ENCODE assay signal across 3 fruit fly cellular contexts in genomic region chr3R:19812472-19812871, dm6.
TF ChIP-seq lines count a peak whose summit lies in the region.

No protein-coding gene starts in this region.

- no peak for TF ChIP-seq CTCF in whole organism, embryonic (GFP tag; optimal IDR thresholded peaks at IDR 0.05; lab: Kevin White, UChicago)

TF ChIP-seq in whole organism, embryonic, 481 proteins besides CTCF, POLR2A, EP300 and RAD21:
- TF ChIP-seq pzg (GFP tag; optimal IDR thresholded peaks at IDR 0.05; lab: Kevin White, UChicago), result no peak
- TF ChIP-seq Ets65A (GFP tag; lab: Kevin White, UChicago), result peak; percentile 78

TF ChIP-seq in whole organism, prepupa, 60 proteins besides CTCF, POLR2A, EP300 and RAD21 (continues in another document):
- TF ChIP-seq acj6 (GFP tag; optimal IDR thresholded peaks at IDR 0.05; lab: Kevin White, UChicago), result peak; percentile 17
- TF ChIP-seq CG6808 (GFP tag; optimal IDR thresholded peaks at IDR 0.05; lab: Kevin White, UChicago), result no peak
- no peak for TF ChIP-seq fkh (GFP tag; optimal IDR thresholded peaks at IDR 0.05; lab: Kevin White, UChicago)
- 0 out of 2 replicates have a peak, but pooled peaks have one; percentile 28 for TF ChIP-seq CG15336 (GFP tag; IDR thresholded peaks at IDR 0.05; lab: Robert Waterston, UW)
- TF ChIP-seq CG16779 (tag; optimal IDR thresholded peaks at IDR 0.05; lab: Kevin White, UChicago), result no peak
- TF ChIP-seq Hr39 (GFP tag; optimal IDR thresholded peaks at IDR 0.05; lab: Kevin White, UChicago), result no peak
- no peak for TF ChIP-seq CG8319 (GFP tag; optimal IDR thresholded peaks at IDR 0.05; lab: Kevin White, UChicago)
- no peak for TF ChIP-seq achi (GFP tag; optimal IDR thresholded peaks at IDR 0.05; lab: Kevin White, UChicago)
- TF ChIP-seq CG7368 (GFP tag; optimal IDR thresholded peaks at IDR 0.05; lab: Kevin White, UChicago), result no peak
- no peak for TF ChIP-seq CG6792 (GFP tag; optimal IDR thresholded peaks at IDR 0.05; lab: Kevin White, UChicago)
- peak; percentile 20 for TF ChIP-seq pdm3 (GFP tag; optimal IDR thresholded peaks at IDR 0.05; lab: Kevin White, UChicago)
- no peak for TF ChIP-seq CG10631 (GFP tag; optimal IDR thresholded peaks at IDR 0.05; lab: Kevin White, UChicago)
- TF ChIP-seq Eip78C (GFP tag; lab: Kevin White, UChicago), result peak; percentile 80
- TF ChIP-seq Smox (GFP tag; optimal IDR thresholded peaks at IDR 0.05; lab: Kevin White, UChicago), result no peak
- no peak for TF ChIP-seq spab (GFP tag; optimal IDR thresholded peaks at IDR 0.05; lab: Kevin White, UChicago)
- peak in 1 of 2 experiments; percentile 4 for TF ChIP-seq salr (GFP tag; optimal IDR thresholded peaks at IDR 0.05; lab: Kevin White, UChicago)
- TF ChIP-seq CG6276 (GFP tag; optimal IDR thresholded peaks at IDR 0.05; lab: Kevin White, UChicago), result no peak
- TF ChIP-seq ss (GFP tag; optimal IDR thresholded peaks at IDR 0.05; lab: Kevin White, UChicago), result no peak
- TF ChIP-seq dac (GFP tag; optimal IDR thresholded peaks at IDR 0.05; lab: Kevin White, UChicago), result no peak
- no peak for TF ChIP-seq cyc (GFP tag; optimal IDR thresholded peaks at IDR 0.05; lab: Kevin White, UChicago)
- TF ChIP-seq CG3032 (tag; optimal IDR thresholded peaks at IDR 0.05; lab: Kevin White, UChicago), result peak; percentile 4
- TF ChIP-seq CG11902 (GFP tag; optimal IDR thresholded peaks at IDR 0.05; lab: Kevin White, UChicago), result no peak
- TF ChIP-seq Gug (GFP tag; IDR thresholded peaks at IDR 0.05; lab: Robert Waterston, UW), result no peak
- TF ChIP-seq Sox14 (GFP tag; optimal IDR thresholded peaks at IDR 0.05; lab: Kevin White, UChicago), result peak; percentile 3
- TF ChIP-seq svp (GFP tag; lab: Kevin White, UChicago), result no peak
- TF ChIP-seq CG8119 (GFP tag; IDR thresholded peaks at IDR 0.05; lab: Robert Waterston, UW), result no peak
- no peak for TF ChIP-seq Eip93F (GFP tag; optimal IDR thresholded peaks at IDR 0.05; lab: Kevin White, UChicago)
- TF ChIP-seq Sox102F (GFP tag; optimal IDR thresholded peaks at IDR 0.05; lab: Kevin White, UChicago), result no peak
- TF ChIP-seq dsx (GFP tag; optimal IDR thresholded peaks at IDR 0.05; lab: Kevin White, UChicago; ENCODE audit: poor library complexity, severe bottlenecking), result peak; percentile 70
- TF ChIP-seq Hr38 (GFP tag; optimal IDR thresholded peaks at IDR 0.05; lab: Kevin White, UChicago), result no peak
- TF ChIP-seq CG11762 (GFP tag; optimal IDR thresholded peaks at IDR 0.05; lab: Kevin White, UChicago; ENCODE audit: insufficient read depth), result no peak
- TF ChIP-seq fd85E (GFP tag; optimal IDR thresholded peaks at IDR 0.05; lab: Kevin White, UChicago), result no peak
- TF ChIP-seq CG9139 (GFP tag; optimal IDR thresholded peaks at IDR 0.05; lab: Kevin White, UChicago), result no peak
- peak; percentile 18 for TF ChIP-seq CG32006 (GFP tag; optimal IDR thresholded peaks at IDR 0.05; lab: Kevin White, UChicago)
- no peak for TF ChIP-seq CG8632 (GFP tag; optimal IDR thresholded peaks at IDR 0.05; lab: Kevin White, UChicago)
- TF ChIP-seq CG4318 (GFP tag; optimal IDR thresholded peaks at IDR 0.05; lab: Kevin White, UChicago), result no peak
- no peak for TF ChIP-seq topi (GFP tag; optimal IDR thresholded peaks at IDR 0.05; lab: Kevin White, UChicago)
- TF ChIP-seq CG31627 (GFP tag; optimal IDR thresholded peaks at IDR 0.05; lab: Kevin White, UChicago), result no peak
- peak; percentile 5 for TF ChIP-seq OdsH (GFP tag; optimal IDR thresholded peaks at IDR 0.05; lab: Kevin White, UChicago)
- TF ChIP-seq vri (GFP tag; optimal IDR thresholded peaks at IDR 0.05; lab: Kevin White, UChicago), result no peak
- no peak for TF ChIP-seq lz (GFP tag; optimal IDR thresholded peaks at IDR 0.05; lab: Kevin White, UChicago)
- no peak for TF ChIP-seq Sox15 (GFP tag; optimal IDR thresholded peaks at IDR 0.05; lab: Kevin White, UChicago)
- no peak for TF ChIP-seq Blimp-1 (GFP tag; optimal IDR thresholded peaks at IDR 0.05; lab: Kevin White, UChicago)
- no peak for TF ChIP-seq CG1621 (tag; optimal IDR thresholded peaks at IDR 0.05; lab: Kevin White, UChicago)
- no peak for TF ChIP-seq CG6854 (GFP tag; optimal IDR thresholded peaks at IDR 0.05; lab: Kevin White, UChicago)
- TF ChIP-seq Lpt (GFP tag; optimal IDR thresholded peaks at IDR 0.05; lab: Kevin White, UChicago), result no peak
- TF ChIP-seq CG10669 (GFP tag; optimal IDR thresholded peaks at IDR 0.05; lab: Kevin White, UChicago), result peak; percentile 38

TF ChIP-seq in whole organism, pupa, 21 proteins besides CTCF, POLR2A, EP300 and RAD21:
- TF ChIP-seq CG15710 (tag; optimal IDR thresholded peaks at IDR 0.05; lab: Kevin White, UChicago), result peak; percentile 42
- TF ChIP-seq Snoo (tag; optimal IDR thresholded peaks at IDR 0.05; lab: Kevin White, UChicago), result no peak
- TF ChIP-seq CG8159 (tag; optimal IDR thresholded peaks at IDR 0.05; lab: Kevin White, UChicago), result peak; percentile 51
- TF ChIP-seq CG4496 (GFP tag; IDR thresholded peaks at IDR 0.05; lab: Robert Waterston, UW), result no peak
- peak; percentile 12 for TF ChIP-seq Pif1A (GFP tag; optimal IDR thresholded peaks at IDR 0.05; lab: Kevin White, UChicago)
- no peak for TF ChIP-seq CG32121 (GFP tag; IDR thresholded peaks at IDR 0.05; lab: Robert Waterston, UW)
- peak; percentile 28 for TF ChIP-seq CG14655 (GFP tag; optimal IDR thresholded peaks at IDR 0.05; lab: Kevin White, UChicago)
- peak; percentile 3 for TF ChIP-seq CG34367 (tag; optimal IDR thresholded peaks at IDR 0.05; lab: Kevin White, UChicago)
- TF ChIP-seq CG12605 (GFP tag; IDR thresholded peaks at IDR 0.05; lab: Robert Waterston, UW), result no peak
- TF ChIP-seq CG17806 (tag; optimal IDR thresholded peaks at IDR 0.05; lab: Kevin White, UChicago), result peak; percentile 35
- TF ChIP-seq CG9948 (tag; optimal IDR thresholded peaks at IDR 0.05; lab: Kevin White, UChicago), result peak; percentile 27
TF ChIP-seq in whole organism, pupa: peak in this region for 7.
